Fruit fly (Drosophila melanogaster): Measurements from ENCODE around the gene Bap111.

The Bap111 gene

DNA sequence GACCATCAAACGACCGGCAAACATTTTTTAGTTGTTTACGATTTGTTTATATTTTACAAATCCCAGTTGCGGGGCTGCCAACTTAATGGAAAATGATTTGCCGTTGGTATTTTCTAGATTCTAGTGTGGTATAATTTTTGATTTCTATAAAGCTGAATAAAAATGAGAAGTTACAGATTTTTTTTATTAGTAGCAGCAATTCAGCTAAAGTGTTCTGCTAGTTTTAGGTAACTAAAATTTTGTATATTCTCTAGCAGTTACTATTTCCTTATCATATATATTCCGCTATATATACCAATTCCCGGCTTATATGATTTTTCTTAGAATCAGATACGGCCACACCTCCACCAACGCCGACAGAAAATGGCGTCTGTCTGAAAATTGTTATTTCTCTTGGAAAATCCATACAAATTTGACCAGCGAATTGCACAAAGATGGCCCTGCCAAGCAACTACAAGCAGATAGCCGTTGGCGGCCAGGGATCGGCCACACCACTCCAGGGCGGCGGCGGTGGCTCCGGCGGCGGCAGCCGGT lies at the start of gene Bap111, which contains the start of gene fh:
Gene Bap111, plus strand, starts transcription at position 321 of the 534 bp plus-strand sequence.
Gene fh, minus strand, starts transcription at position 83 of the 534 bp plus-strand sequence.
- TF ChIP-seq noc (tag; optimal IDR thresholded peaks at IDR 0.05), result no peak

DNA sequence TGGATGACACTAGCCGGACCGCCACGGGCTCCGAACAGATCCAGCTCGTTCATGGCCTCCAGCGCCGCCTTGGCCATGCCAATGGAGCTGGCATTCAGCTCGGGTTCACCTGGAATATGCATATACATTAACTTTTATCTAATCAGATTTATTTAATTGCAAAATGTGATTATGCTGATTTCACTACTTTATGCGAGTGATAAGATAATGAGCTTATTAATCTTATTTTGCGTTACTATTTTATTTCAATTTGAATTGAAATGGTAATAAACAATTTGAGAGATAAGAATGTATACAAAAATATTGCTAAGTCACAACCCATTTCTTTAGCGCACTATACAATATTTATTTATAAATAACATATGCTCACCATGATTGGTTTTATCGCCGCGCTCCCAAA lies 47.0 kb upstream of the Bap111 start:
- no peak for TF ChIP-seq noc (tag; optimal IDR thresholded peaks at IDR 0.05)

- no peak for TF ChIP-seq noc (tag; optimal IDR thresholded peaks at IDR 0.05)
Observed at dm6 chrX:9103308-9104185, 45.6 kb upstream of the Bap111 start, which contains the start of gene CG7766. TSS of gene CG7766 (minus strand) at chrX:9103739.

DNA sequence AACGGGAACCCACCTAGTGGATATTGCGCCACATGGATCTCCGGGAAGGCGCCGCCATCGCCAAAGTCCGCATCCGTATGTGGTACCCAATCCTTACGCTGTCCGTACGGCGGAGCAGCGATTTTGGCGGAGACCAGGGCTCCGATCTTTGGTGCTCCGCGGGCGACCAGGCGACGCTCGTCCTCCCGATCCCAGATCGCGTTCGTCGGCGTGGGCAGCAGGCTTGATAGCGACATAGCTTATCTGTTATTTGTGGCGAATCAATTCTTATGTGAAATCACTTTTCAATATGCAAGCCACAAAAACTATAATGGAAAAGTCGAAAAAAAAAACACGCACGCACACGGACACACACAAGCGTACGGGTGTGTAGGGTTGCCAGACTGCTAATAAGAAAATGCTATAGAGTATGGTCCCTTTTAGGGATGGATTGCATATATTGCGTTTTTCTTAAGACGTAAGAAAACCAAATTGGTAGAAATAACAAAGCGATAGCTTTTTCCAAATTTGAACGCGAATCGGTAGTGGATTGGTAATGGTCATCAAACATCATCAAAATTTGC lies 42.8 kb upstream of the Bap111 start, which contains the start of gene Bx42:
Gene Bx42, minus strand, starts transcription at position 393 of the 563 bp plus-strand sequence.
- TF ChIP-seq noc (tag; optimal IDR thresholded peaks at IDR 0.05), result no peak

- TF ChIP-seq noc (tag; optimal IDR thresholded peaks at IDR 0.05), result no peak
Observed at dm6 chrX:9106775-9107283, 42.3 kb upstream of the Bap111 start, which contains the start of gene Arfrp1. TSS of gene Arfrp1 (plus strand) at chrX:9107069.

- TF ChIP-seq noc (tag; optimal IDR thresholded peaks at IDR 0.05), result no peak
Observed at dm6 chrX:9108387-9108786, 40.7 kb upstream of the Bap111 start, which contains the start of gene AP-1gamma. TSS of gene AP-1gamma (plus strand) at chrX:9108691.

DNA sequence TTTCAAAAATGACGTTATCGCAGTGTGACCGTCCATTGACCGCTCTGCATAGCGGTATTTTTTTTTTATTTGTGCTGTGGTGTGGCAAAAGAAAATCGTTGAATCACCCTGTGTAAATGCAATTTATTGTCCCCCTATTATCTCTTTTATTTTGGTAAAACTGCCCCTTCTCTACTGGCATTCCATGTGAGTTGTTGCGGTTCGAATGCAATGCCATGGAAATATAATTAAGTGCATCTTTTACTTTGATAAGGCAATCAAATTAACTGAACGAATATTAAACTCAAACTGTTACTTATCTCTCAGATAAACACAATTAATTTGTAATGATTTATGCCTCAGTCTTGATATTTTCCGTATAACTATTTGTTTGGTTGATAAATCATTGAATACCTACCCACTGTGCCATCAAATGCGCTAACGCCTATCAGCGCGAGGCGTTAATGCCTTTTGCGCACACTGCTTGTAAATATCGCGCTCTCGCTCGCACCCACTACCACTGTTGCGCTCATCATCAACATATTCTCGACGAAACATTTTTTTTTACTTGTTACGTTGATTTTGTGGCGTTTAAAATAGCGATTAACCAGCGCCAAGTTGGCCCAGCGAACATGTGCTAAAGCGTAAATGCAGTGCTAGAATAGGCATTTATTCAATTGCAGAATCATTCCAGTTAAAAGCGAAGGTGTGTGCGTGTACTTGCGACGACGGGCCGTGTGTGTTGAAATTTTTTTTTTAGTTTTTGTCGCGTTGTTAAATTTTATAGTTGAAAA lies 39.9 kb upstream of the Bap111 start:
- TF ChIP-seq noc (tag; optimal IDR thresholded peaks at IDR 0.05), result no peak

DNA sequence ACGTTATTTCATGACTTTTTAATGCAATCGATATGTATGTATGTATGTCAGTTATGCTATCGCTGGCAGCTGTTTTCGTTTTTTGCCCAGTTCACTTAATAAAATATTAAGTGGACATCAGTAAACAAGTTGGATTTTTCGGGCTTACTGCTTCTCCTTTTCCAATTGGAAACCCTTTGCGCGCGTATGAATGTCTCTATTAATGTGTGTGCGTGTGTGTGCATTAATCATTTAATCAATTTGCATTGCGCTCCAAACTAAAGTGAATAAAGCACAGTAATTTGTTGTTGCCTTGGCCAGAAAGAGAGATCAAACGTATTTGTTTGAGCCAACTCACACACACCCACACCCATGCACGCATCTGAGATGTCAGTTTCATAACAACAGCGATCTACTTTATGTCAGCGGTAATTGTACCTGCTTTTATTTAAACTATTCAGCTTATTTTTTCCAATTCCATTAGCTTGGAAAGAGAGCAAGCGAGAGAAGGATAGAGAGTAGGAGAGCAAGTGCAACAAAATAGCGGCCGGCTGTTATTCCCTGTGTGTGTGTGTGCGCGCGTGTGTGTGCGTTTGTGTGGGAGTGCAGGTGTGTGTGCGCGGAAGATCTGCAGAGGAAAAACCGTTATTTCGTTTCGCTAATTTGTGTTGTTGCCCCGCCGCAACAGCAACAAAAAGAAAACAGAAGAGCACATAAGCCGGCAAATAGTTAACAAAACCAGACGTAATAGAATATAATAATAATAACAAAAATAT lies 38.8 kb upstream of the Bap111 start:
- TF ChIP-seq noc (tag; optimal IDR thresholded peaks at IDR 0.05), result no peak

DNA sequence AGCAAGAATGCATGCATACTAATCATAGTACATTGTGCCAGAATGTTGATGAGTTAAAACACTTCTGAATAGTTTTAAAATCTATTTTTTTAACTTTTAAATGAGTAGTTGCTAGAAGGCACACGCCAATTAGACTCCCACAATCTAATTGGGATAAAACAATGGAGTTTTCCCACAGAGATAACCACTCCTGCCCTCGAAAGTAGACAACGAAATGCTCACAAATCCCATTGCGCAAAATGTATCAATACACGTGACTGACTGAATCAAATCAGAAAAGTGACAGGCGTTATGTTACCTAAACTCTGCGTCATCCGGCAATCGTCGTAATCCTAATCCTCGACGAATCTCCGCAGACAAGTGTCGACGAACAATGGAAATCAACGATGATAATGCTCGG lies 31.3 kb upstream of the Bap111 start:
- no peak for TF ChIP-seq noc (tag; optimal IDR thresholded peaks at IDR 0.05)

dm6 chrX:9118961-9119633 lies 30.0 kb upstream of the Bap111 start:
- TF ChIP-seq noc (tag; optimal IDR thresholded peaks at IDR 0.05), result no peak

dm6 chrX:9119671-9120364 lies 29.3 kb upstream of the Bap111 start:
- no peak for TF ChIP-seq noc (tag; optimal IDR thresholded peaks at IDR 0.05)

DNA sequence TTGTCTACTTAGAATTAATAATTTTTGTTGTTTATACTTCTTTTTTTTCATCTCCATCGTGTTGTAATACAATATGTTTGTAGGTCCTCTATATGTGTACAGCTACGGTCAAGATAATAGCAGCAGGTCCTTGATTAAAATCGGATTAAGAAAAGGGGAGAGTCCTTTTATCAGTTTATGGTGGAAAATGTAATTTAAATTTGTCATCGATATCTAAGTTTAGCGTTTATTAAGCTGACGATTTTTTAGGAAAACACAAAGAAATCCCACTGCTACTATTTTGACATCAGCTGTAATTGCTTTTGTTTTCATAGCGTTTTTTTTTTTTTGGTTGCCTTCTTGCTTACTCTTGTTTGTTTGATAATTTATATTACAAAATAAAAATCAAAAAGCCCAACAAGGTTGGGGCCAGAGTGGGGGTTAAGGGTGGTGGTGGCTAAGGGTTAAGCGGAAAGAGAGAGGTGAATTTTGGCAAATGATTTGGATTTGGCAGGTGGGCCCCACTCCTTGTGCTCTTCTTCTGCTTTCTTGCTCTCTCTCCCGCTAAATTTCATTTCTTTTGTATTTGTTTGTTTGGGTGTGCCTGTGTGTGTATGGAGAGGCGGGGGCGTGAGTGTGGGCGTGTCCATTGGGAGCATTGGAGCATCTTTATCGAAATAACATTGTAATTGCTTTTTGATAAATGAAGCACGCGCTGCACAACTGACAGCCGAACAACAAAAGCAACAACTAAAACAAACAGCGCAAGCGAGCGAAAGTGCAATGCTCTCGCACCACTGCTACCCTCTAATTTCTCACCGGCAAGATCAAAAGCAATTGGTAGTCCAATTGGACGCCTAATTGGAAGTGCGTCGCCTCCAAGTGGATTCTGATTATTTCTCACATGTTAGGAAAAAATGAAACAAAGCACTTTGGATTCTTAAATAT lies 28.0 kb upstream of the Bap111 start:
- no peak for TF ChIP-seq noc (tag; optimal IDR thresholded peaks at IDR 0.05)

DNA sequence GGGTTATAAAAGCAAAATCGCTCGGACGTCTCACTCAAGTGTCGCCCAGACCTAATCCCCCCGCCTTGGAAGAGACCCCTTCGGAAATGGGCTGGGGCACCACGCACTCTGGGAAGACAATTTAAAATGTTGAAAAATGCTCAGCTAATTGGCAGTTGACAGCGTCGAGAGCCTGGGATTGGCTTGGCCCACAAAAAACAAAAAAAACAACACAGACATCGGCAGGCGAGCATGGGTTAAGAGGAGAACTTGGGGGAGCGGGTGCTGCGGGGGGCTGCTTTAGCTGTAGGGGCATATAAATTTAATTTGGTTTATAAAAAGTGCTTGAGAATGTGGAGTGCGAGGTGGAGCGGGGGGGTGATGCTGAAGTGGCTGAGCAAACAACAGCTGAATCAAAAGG lies 26.6 kb upstream of the Bap111 start:
- no peak for TF ChIP-seq noc (tag; optimal IDR thresholded peaks at IDR 0.05)

Measured in whole organism, larva.